Worm (Caenorhabditis elegans): Measurements from ENCODE around the gene nspf-3.

DNA sequence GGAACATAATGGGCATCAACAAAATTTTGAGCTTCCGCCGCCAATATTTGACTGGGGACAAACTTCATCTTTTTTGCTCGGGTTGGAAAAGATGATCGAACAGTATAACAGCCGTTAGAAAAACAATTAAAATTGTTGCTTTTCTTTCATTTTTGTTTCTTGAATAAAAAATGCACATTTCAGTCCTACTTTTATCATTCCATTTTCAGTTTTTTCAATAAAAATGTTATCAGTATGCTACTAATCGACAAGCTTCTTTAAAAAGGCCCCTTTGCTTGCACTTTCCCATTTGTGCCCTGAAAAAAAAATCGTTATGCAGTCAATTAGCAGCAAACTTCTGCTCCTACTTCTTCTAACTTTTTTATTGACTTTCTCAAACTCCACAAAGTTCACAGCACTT is 48.2 kb downstream of the nspf-3 start, which contains the start of gene F22E5.7:
- TF ChIP-seq med-1 (GFP tag; optimal IDR thresholded peaks at IDR 0.05; ENCODE audit: insufficient read depth): no peak
- TF ChIP-seq ztf-23 (GFP tag; IDR thresholded peaks at IDR 0.05): no peak
- no peak for TF ChIP-seq cog-1 (tag; optimal IDR thresholded peaks at IDR 0.05)
- no peak for TF ChIP-seq ztf-29 (GFP tag; IDR thresholded peaks at IDR 0.05)
- no peak for TF ChIP-seq tab-1 (GFP tag; IDR thresholded peaks at IDR 0.05)
- no peak for TF ChIP-seq flt-1 (GFP tag; IDR thresholded peaks at IDR 0.05)

Measured in whole organism, midembryonic.